Worm (Caenorhabditis elegans) whole organism, L4 larva: Measurements from ENCODE around the gene ins-32.

Experiments used
- F10B5.3 ChIP-seq: sonication (generic microtip); optimal IDR thresholded peaks from 2 replicates; lab custom pipeline; 2016; ENCODE audit warnings: mild to moderate bottlenecking, missing genetic modification characterization, missing compliant biosample characterization
- F44E2.7 ChIP-seq: fragments of 200-800 bp; sonication (Bioruptor generic); IDR thresholded peaks from 2 replicates; pipeline ENCODE4 v2.1.2; 2022; ENCODE audit warnings: missing genetic modification characterization, missing compliant biosample characterization
- F49E8.2 ChIP-seq: sonication (generic microtip); optimal IDR thresholded peaks from 2 replicates; lab custom pipeline; 2016; ENCODE audit warnings: missing compliant biosample characterization, mild to moderate bottlenecking, missing genetic modification characterization, borderline replicate concordance
- R02D3.7 ChIP-seq: fragments of 150-350 bp; sonication (generic microtip); optimal IDR thresholded peaks from 3 replicates; lab custom pipeline; 2014; ENCODE audit warnings: missing biosample characterization, missing genetic modification characterization
- Y5F2A.4 ChIP-seq: fragments of 200-800 bp; sonication (Bioruptor generic); optimal IDR thresholded peaks from 2 replicates; lab custom pipeline; 2018; ENCODE audit warnings: mild to moderate bottlenecking, missing genetic modification characterization, missing compliant biosample characterization
- ZK337.2 ChIP-seq: fragments of 200-800 bp; sonication (Bioruptor generic); IDR thresholded peaks from 2 replicates; pipeline ENCODE4 v1.3.6; 2022; ENCODE audit warnings: missing genetic modification reagents, missing genetic modification characterization, missing compliant biosample characterization
- aha-1 ChIP-seq: fragments of 150-350 bp; peaks from one replicate; lab custom pipeline; 2014; ENCODE audit warnings: missing biosample characterization, missing genetic modification characterization
- ceh-20 ChIP-seq: fragments of 200-800 bp; sonication (Bioruptor generic); IDR thresholded peaks from 2 replicates; pipeline ENCODE4 v1.3.6; 2022; ENCODE audit warnings: missing genetic modification reagents, missing genetic modification characterization, missing compliant biosample characterization
- ceh-32 ChIP-seq: sonication (generic microtip); optimal IDR thresholded peaks from 2 replicates; lab custom pipeline; 2016; ENCODE audit warnings: mild to moderate bottlenecking, missing genetic modification characterization, missing compliant biosample characterization; ENCODE audit not compliant: poor library complexity
- ces-1 ChIP-seq: fragments of 150-350 bp; sonication (generic microtip); optimal IDR thresholded peaks from 4 replicates; lab custom pipeline; 2014; ENCODE audit warnings: missing biosample characterization, missing genetic modification reagents, missing genetic modification characterization
- daf-16 ChIP-seq, 3 experiments: sonication (generic microtip); optimal IDR thresholded peaks; 2 replicates each; lab custom pipeline; 2016 to 2017; ENCODE audit warnings: missing genetic modification characterization in 3 of 3, missing genetic modification reagents in 3 of 3, mild to moderate bottlenecking in 2 of 3, missing compliant biosample characterization in 2 of 3, missing biosample characterization in 1 of 3, moderate library complexity in 1 of 3
- daf-19 ChIP-seq: fragments of 200-800 bp; sonication (Bioruptor generic); conservative IDR thresholded peaks from 2 replicates; pipeline ENCODE4 v1.3.6; 2022; ENCODE audit warnings: missing genetic modification characterization, missing compliant biosample characterization
- dmd-9 ChIP-seq: fragments of 200-800 bp; sonication (Bioruptor generic); IDR thresholded peaks from 2 replicates; pipeline ENCODE4 v1.3.6; 2022; ENCODE audit warnings: missing genetic modification reagents, missing genetic modification characterization, missing compliant biosample characterization
- dve-1 ChIP-seq: sonication (generic microtip); optimal IDR thresholded peaks from 2 replicates; lab custom pipeline; 2017; ENCODE audit warnings: antibody characterized with exemption, mild to moderate bottlenecking, missing genetic modification characterization, missing compliant biosample characterization; ENCODE audit not compliant: insufficient read depth
- egl-27 ChIP-seq: sonication (generic microtip); optimal IDR thresholded peaks from 3 replicates; lab custom pipeline; 2017; ENCODE audit warnings: missing biosample characterization, missing genetic modification reagents, missing genetic modification characterization
- fos-1 ChIP-seq: fragments of 150-350 bp; optimal IDR thresholded peaks from 2 replicates; lab custom pipeline; 2014; ENCODE audit warnings: missing biosample characterization, missing genetic modification characterization
- gei-8 ChIP-seq: fragments of 200-800 bp; sonication (Bioruptor generic); optimal IDR thresholded peaks from 2 replicates; lab custom pipeline; 2018; ENCODE audit warnings: mild to moderate bottlenecking, missing genetic modification characterization, missing compliant biosample characterization
- hlh-30 ChIP-seq: sonication (generic microtip); optimal IDR thresholded peaks from 2 replicates; lab custom pipeline; 2017; ENCODE audit warnings: antibody characterized with exemption, mild to moderate bottlenecking, missing genetic modification characterization, missing compliant biosample characterization; ENCODE audit not compliant: insufficient read depth
- jun-1 ChIP-seq: fragments of 150-350 bp; optimal IDR thresholded peaks from 2 replicates; lab custom pipeline; 2014; ENCODE audit warnings: missing biosample characterization, missing genetic modification reagents, missing genetic modification characterization
- lin-29 ChIP-seq: fragments of 200-800 bp; sonication (Bioruptor generic); IDR thresholded peaks from 2 replicates; pipeline ENCODE4 v1.3.6; 2022; ENCODE audit warnings: missing genetic modification reagents, missing genetic modification characterization, missing compliant biosample characterization
- lir-3 ChIP-seq: sonication (generic microtip); optimal IDR thresholded peaks from 2 replicates; lab custom pipeline; 2016; ENCODE audit warnings: mild to moderate bottlenecking, missing genetic modification characterization, missing compliant biosample characterization
- madf-9 ChIP-seq: fragments of 200-800 bp; sonication (Bioruptor generic); conservative IDR thresholded peaks from 2 replicates; pipeline ENCODE4 v1.3.6; 2022; ENCODE audit warnings: missing genetic modification reagents, missing genetic modification characterization, missing compliant biosample characterization
- mdl-1 ChIP-seq, 2 experiments: fragments of 150-350 bp in 1 of 2; sonication (generic microtip) in 1 of 2; optimal IDR thresholded peaks; 2 replicates each; lab custom pipeline; 2014 to 2017; ENCODE audit warnings: missing biosample characterization in 2 of 2, missing genetic modification characterization in 2 of 2
- mes-2 ChIP-seq: sonication (generic microtip); optimal IDR thresholded peaks from 2 replicates; lab custom pipeline; 2016; ENCODE audit warnings: missing genotype, mild to moderate bottlenecking, missing genetic modification characterization, missing compliant biosample characterization; ENCODE audit not compliant: poor library complexity, severe bottlenecking
- nhr-102 ChIP-seq: sonication (generic microtip); optimal IDR thresholded peaks from 2 replicates; lab custom pipeline; 2016; ENCODE audit warnings: mild to moderate bottlenecking, missing genetic modification characterization, moderate library complexity, missing compliant biosample characterization
- nhr-48 ChIP-seq: sonication (generic microtip); optimal IDR thresholded peaks from 2 replicates; lab custom pipeline; 2016; ENCODE audit warnings: mild to moderate bottlenecking, missing genetic modification characterization, missing compliant biosample characterization
- nhr-76 ChIP-seq: fragments of 150-350 bp; optimal IDR thresholded peaks from 2 replicates; lab custom pipeline; 2014; ENCODE audit warnings: missing biosample characterization, missing genetic modification characterization
- nhr-77 ChIP-seq: fragments of 150-350 bp; optimal IDR thresholded peaks from 2 replicates; lab custom pipeline; 2014; ENCODE audit warnings: missing biosample characterization, missing genetic modification characterization
- php-3 ChIP-seq: fragments of 200-800 bp; sonication (Bioruptor generic); IDR thresholded peaks from 2 replicates; pipeline ENCODE4 v1.3.6; 2022; ENCODE audit warnings: missing genetic modification reagents, missing genetic modification characterization, missing compliant biosample characterization
- pqm-1 ChIP-seq: sonication (generic microtip); optimal IDR thresholded peaks from 2 replicates; lab custom pipeline; 2017; ENCODE audit warnings: missing biosample characterization, missing genetic modification characterization
- set-16 ChIP-seq: fragments of 200-800 bp; sonication (Bioruptor generic); IDR thresholded peaks from 2 replicates; pipeline ENCODE4 v1.3.6; 2022; ENCODE audit warnings: missing genetic modification reagents, missing genetic modification characterization, missing compliant biosample characterization
- snpc-1.2 ChIP-seq: fragments of 200-800 bp; sonication (Bioruptor generic); IDR thresholded peaks from 2 replicates; pipeline ENCODE4 v1.3.6; 2022; ENCODE audit warnings: missing genetic modification reagents, missing genetic modification characterization, missing compliant biosample characterization
- snpc-4 ChIP-seq: fragments of 150-350 bp; optimal IDR thresholded peaks from 2 replicates; lab custom pipeline; 2014; ENCODE audit warnings: missing biosample characterization, missing genetic modification characterization
- spr-1 ChIP-seq: sonication (generic microtip); optimal IDR thresholded peaks from 2 replicates; lab custom pipeline; 2016; ENCODE audit warnings: mild to moderate bottlenecking, missing genetic modification characterization, missing compliant biosample characterization
- spr-3 ChIP-seq: fragments of 200-800 bp; sonication (Bioruptor generic); optimal IDR thresholded peaks from 2 replicates; lab custom pipeline; 2018; ENCODE audit warnings: mild to moderate bottlenecking, missing genetic modification characterization, missing compliant biosample characterization
- unc-39 ChIP-seq: sonication (generic microtip); optimal IDR thresholded peaks from 2 replicates; lab custom pipeline; 2017; ENCODE audit warnings: missing biosample characterization, missing genetic modification characterization
- unc-62 ChIP-seq, 3 experiments: fragments of 150-350 bp in 1 of 3; sonication (generic microtip); optimal IDR thresholded peaks in 2 of 3; peaks in 1 of 3; 1 replicate in 1 of 3; 2 replicates in 2 of 3; lab custom pipeline; 2014 to 2017; ENCODE audit warnings: missing biosample characterization in 3 of 3, missing genetic modification characterization in 3 of 3, missing genetic modification reagents in 3 of 3, missing genotype in 1 of 3
- zfp-2 ChIP-seq: sonication (generic microtip); optimal IDR thresholded peaks from 2 replicates; lab custom pipeline; 2016; ENCODE audit warnings: mild to moderate bottlenecking, missing genetic modification characterization, missing compliant biosample characterization
- zfp-3 ChIP-seq: fragments of 200-800 bp; sonication (Bioruptor generic); conservative IDR thresholded peaks from 2 replicates; pipeline ENCODE4 v1.3.6; 2022; ENCODE audit warnings: missing genetic modification reagents, missing genetic modification characterization, missing compliant biosample characterization
- zip-11 ChIP-seq: fragments of 200-800 bp; sonication (Bioruptor generic); IDR thresholded peaks from 2 replicates; pipeline ENCODE4 v1.3.6; 2022; ENCODE audit warnings: missing genetic modification characterization, missing compliant biosample characterization
- ztf-11 ChIP-seq: fragments of 150-350 bp; optimal IDR thresholded peaks from 2 replicates; lab custom pipeline; 2014; ENCODE audit warnings: missing biosample characterization, missing genetic modification characterization
- ztf-7 ChIP-seq: fragments of 150-350 bp; optimal IDR thresholded peaks from 2 replicates; lab custom pipeline; 2014; ENCODE audit warnings: missing biosample characterization, missing genetic modification characterization

Gene ins-32

ce11 chrII:3795323-3795722 is 7.8 kb downstream of the ins-32 start, which contains the start of gene Y8A9A.2:
Gene Y8A9A.2, plus strand, starts transcription at chrII:3795623.
- no peak for TF ChIP-seq ztf-11
- TF ChIP-seq nhr-102 (tag; lab: Kevin White, UChicago) = no peak
- TF ChIP-seq madf-9 (GFP tag; lab: Robert Waterston, UW) = no peak
- TF ChIP-seq unc-39 (tag; lab: Kevin White, UChicago) = no peak
- no peak for TF ChIP-seq snpc-4 (tag; lab: Kevin White, UChicago)
- TF ChIP-seq ceh-20 = no peak
- TF ChIP-seq ces-1 (GFP tag; lab: Kevin White, UChicago) = no peak
- no peak for TF ChIP-seq nhr-76

ce11 chrII:3793336-3793735 is 9.8 kb downstream of the ins-32 start, which contains the start of gene fbxb-99:
Gene fbxb-99, minus strand, starts transcription at chrII:3793436.
- no peak for TF ChIP-seq spr-1 (tag; lab: Kevin White, UChicago)
- no peak for TF ChIP-seq pqm-1 (tag; lab: Kevin White, UChicago)
- TF ChIP-seq ceh-32 (tag; lab: Kevin White, UChicago) = no peak
- no peak for TF ChIP-seq hlh-30 (tag; lab: Kevin White, UChicago)
- TF ChIP-seq zip-11 (GFP tag; lab: Robert Waterston, UW) = no peak
- no peak for TF ChIP-seq unc-62 (GFP tag; optimal IDR thresholded peaks at IDR 0.05 in 1 of 2; lab: Kevin White, UChicago)
- no peak for TF ChIP-seq unc-62 (tag; optimal IDR thresholded peaks at IDR 0.05; lab: Kevin White, UChicago)
- no peak for TF ChIP-seq nhr-48
- no peak for TF ChIP-seq zfp-2 (tag; lab: Kevin White, UChicago)
- TF ChIP-seq fos-1 (tag; lab: Kevin White, UChicago) = no peak
- no peak for TF ChIP-seq aha-1 (tag; lab: Kevin White, UChicago)
- no peak for TF ChIP-seq snpc-1.2 (GFP tag; lab: Robert Waterston, UW)

ce11 chrII:3788356-3788962 is 14.7 kb downstream of the ins-32 start:
- TF ChIP-seq F10B5.3 (tag; lab: Kevin White, UChicago) (no peak), nhr-77 (tag; lab: Kevin White, UChicago) (no peak), egl-27 (tag; lab: Kevin White, UChicago) (no peak), R02D3.7 (tag; lab: Kevin White, UChicago) (no peak), ceh-20 (no peak), php-3 (GFP tag; lab: Robert Waterston, UW) (0 out of 2 replicates have a peak, but pooled peaks have one; percentile 32), dmd-9 (GFP tag; lab: Robert Waterston, UW) (no peak), unc-62 (GFP tag; optimal IDR thresholded peaks at IDR 0.05 in 1 of 2; lab: Kevin White, UChicago) (peak in 1 of 2 experiments; percentile 20), unc-62 (tag; optimal IDR thresholded peaks at IDR 0.05; lab: Kevin White, UChicago) (no peak), nhr-48 (no peak), pqm-1 (tag; lab: Kevin White, UChicago) (peak; percentile 15)

ce11 chrII:3787151-3787550 is 16.0 kb downstream of the ins-32 start, which contains the start of gene T24E12.13:
Gene T24E12.13, plus strand, starts transcription at chrII:3787451.
- TF ChIP-seq ztf-7 (tag; lab: Kevin White, UChicago) (no peak), daf-19 (GFP tag; lab: Robert Waterston, UW) (no peak), set-16 (GFP tag; lab: Robert Waterston, UW) (no peak), spr-3 (no peak), zfp-3 (GFP tag; lab: Robert Waterston, UW) (no peak), R02D3.7 (tag; lab: Kevin White, UChicago) (no peak)

ce11 chrII:3786538-3786937 is 16.6 kb downstream of the ins-32 start:
- TF ChIP-seq lin-29 (no peak), mes-2 (no peak), jun-1 (tag; lab: Kevin White, UChicago) (no peak), ceh-20 (peak; percentile 80), dve-1 (tag; lab: Kevin White, UChicago) (no peak), gei-8 (GFP tag; lab: Kevin White, UChicago) (no peak), F49E8.2 (tag; lab: Kevin White, UChicago) (no peak), lir-3 (tag; lab: Kevin White, UChicago) (no peak), F44E2.7 (GFP tag; lab: Robert Waterston, UW) (no peak), php-3 (GFP tag; lab: Robert Waterston, UW) (peak; percentile 100), Y5F2A.4 (GFP tag; lab: Kevin White, UChicago) (no peak), ZK337.2 (no peak), mdl-1 (tag; optimal IDR thresholded peaks at IDR 0.05; lab: Kevin White, UChicago) (peak in 1 of 2 experiments; percentile 53), fos-1 (tag; lab: Kevin White, UChicago) (peak; percentile 36), daf-16 (GFP tag; optimal IDR thresholded peaks at IDR 0.05; lab: Kevin White, UChicago) (peak in 1 of 2 experiments; percentile 23), daf-16 (tag; optimal IDR thresholded peaks at IDR 0.05; lab: Kevin White, UChicago) (peak; percentile 96)
